Fruit fly (Drosophila melanogaster) whole organism, prepupa: ENCODE measurements around the gene NP15.6.
A peak's percentile ranks its signal among the peaks of the same experiment; 100 is the strongest.

Source experiments
- CG10631 ChIP-seq: fragments of 200-800 bp; sonication (Bioruptor generic); optimal IDR thresholded peaks from 2 replicates; lab custom pipeline; 2016; ENCODE audit warnings: missing biosample characterization, missing genetic modification characterization
- CG11294 ChIP-seq: fragments of 200-800 bp; sonication (Bioruptor generic); IDR thresholded peaks from 2 replicates; pipeline ENCODE4 v1.3.6; 2022; ENCODE audit warnings: missing biosample characterization, missing genetic modification characterization
- CG11762 ChIP-seq: fragments of 200-800 bp; sonication (Bioruptor generic); optimal IDR thresholded peaks from 3 replicates; lab custom pipeline; 2016; ENCODE audit warnings: missing biosample characterization, missing genetic modification characterization; ENCODE audit not compliant: insufficient read depth
- CG11902 ChIP-seq: fragments of 200-800 bp; sonication (Bioruptor generic); optimal IDR thresholded peaks from 3 replicates; lab custom pipeline; 2016; ENCODE audit warnings: missing biosample characterization, missing genetic modification characterization
- CG1621 ChIP-seq: fragments of 200-800 bp; sonication (Bioruptor generic); optimal IDR thresholded peaks from 3 replicates; lab custom pipeline; 2018; ENCODE audit warnings: missing biosample characterization, mild to moderate bottlenecking, missing genetic modification characterization
- CG16779 ChIP-seq: fragments of 200-800 bp; sonication (Bioruptor generic); optimal IDR thresholded peaks from 3 replicates; lab custom pipeline; 2017; ENCODE audit warnings: missing biosample characterization, mild to moderate bottlenecking, missing genetic modification characterization
- CG32006 ChIP-seq: fragments of 200-800 bp; sonication (Bioruptor generic); optimal IDR thresholded peaks from 3 replicates; lab custom pipeline; 2017; ENCODE audit warnings: missing biosample characterization, mild to moderate bottlenecking, missing genetic modification characterization
- CG34406 ChIP-seq: fragments of 200-800 bp; sonication (Bioruptor generic); optimal IDR thresholded peaks from 3 replicates; lab custom pipeline; 2016; ENCODE audit warnings: missing biosample characterization, missing genetic modification characterization
- CG4318 ChIP-seq: fragments of 200-800 bp; sonication (Bioruptor generic); optimal IDR thresholded peaks from 3 replicates; lab custom pipeline; 2017; ENCODE audit warnings: missing biosample characterization, mild to moderate bottlenecking, missing genetic modification characterization
- CG6163 ChIP-seq: fragments of 200-800 bp; sonication (Bioruptor generic); IDR thresholded peaks from 3 replicates; pipeline ENCODE4 v1.3.6; 2022; ENCODE audit warnings: missing biosample characterization, missing genetic modification characterization
- CG6792 ChIP-seq: fragments of 200-800 bp; sonication (Bioruptor generic); optimal IDR thresholded peaks from 3 replicates; lab custom pipeline; 2016; ENCODE audit warnings: missing biosample characterization, missing genetic modification characterization
- CG6808 ChIP-seq: fragments of 200-800 bp; sonication (Bioruptor generic); optimal IDR thresholded peaks from 3 replicates; lab custom pipeline; 2017; ENCODE audit warnings: missing biosample characterization, missing genetic modification characterization, mild to moderate bottlenecking, moderate library complexity, missing genetic modification reagents
- CG6854 ChIP-seq: fragments of 200-800 bp; sonication (Bioruptor generic); optimal IDR thresholded peaks from 2 replicates; lab custom pipeline; 2017; ENCODE audit warnings: missing biosample characterization, mild to moderate bottlenecking, missing genetic modification characterization
- CG7368 ChIP-seq: fragments of 200-800 bp; sonication (Bioruptor generic); optimal IDR thresholded peaks from 3 replicates; lab custom pipeline; 2016; ENCODE audit warnings: missing biosample characterization, missing genetic modification characterization
- CG8119 ChIP-seq: fragments of 200-800 bp; sonication (Bioruptor generic); IDR thresholded peaks from 3 replicates; pipeline ENCODE4 v1.3.6; 2022; ENCODE audit warnings: missing biosample characterization, missing genetic modification characterization
- CG8319 ChIP-seq: fragments of 200-800 bp; sonication (Bioruptor generic); optimal IDR thresholded peaks from 3 replicates; lab custom pipeline; 2016; ENCODE audit warnings: missing biosample characterization, missing genetic modification characterization
- CG8632 ChIP-seq: fragments of 200-800 bp; sonication (Bioruptor generic); optimal IDR thresholded peaks from 3 replicates; lab custom pipeline; 2016; ENCODE audit warnings: missing biosample characterization, missing genetic modification characterization
- Eip75B ChIP-seq: fragments of 200-800 bp; sonication (Bioruptor generic); optimal IDR thresholded peaks from 3 replicates; lab custom pipeline; 2016; ENCODE audit warnings: missing biosample characterization, missing genetic modification characterization
- Eip78C ChIP-seq: fragments of 200-800 bp; sonication (Bioruptor generic); peaks from one replicate; lab custom pipeline; 2016; ENCODE audit warnings: missing biosample characterization, missing genetic modification characterization
- Eip93F ChIP-seq: fragments of 200-800 bp; sonication (Bioruptor generic); optimal IDR thresholded peaks from 2 replicates; lab custom pipeline; 2016; ENCODE audit warnings: missing biosample characterization, mild to moderate bottlenecking, missing genetic modification characterization
- Ets21C ChIP-seq: fragments of 200-800 bp; sonication (Bioruptor generic); optimal IDR thresholded peaks from 3 replicates; lab custom pipeline; 2016; ENCODE audit warnings: missing biosample characterization, missing genetic modification characterization
- Ets96B ChIP-seq: fragments of 200-800 bp; optimal IDR thresholded peaks from 2 replicates; lab custom pipeline; 2019; ENCODE audit warnings: missing biosample characterization, mild to moderate bottlenecking, missing genetic modification characterization, moderate library complexity
- Gug ChIP-seq: fragments of 200-800 bp; sonication (Bioruptor generic); IDR thresholded peaks from 2 replicates; pipeline ENCODE4 v1.3.6; 2022; ENCODE audit warnings: missing biosample characterization, missing genetic modification characterization
- Hr38 ChIP-seq: sonication (Bioruptor generic); optimal IDR thresholded peaks from 2 replicates; lab custom pipeline; 2016; ENCODE audit warnings: missing biosample characterization, missing genetic modification characterization
- Hr39 ChIP-seq: fragments of 200-800 bp; sonication (Bioruptor generic); optimal IDR thresholded peaks from 2 replicates; lab custom pipeline; 2016; ENCODE audit warnings: missing biosample characterization, missing genetic modification characterization
- Hr4 ChIP-seq: fragments of 200-800 bp; sonication (Bioruptor generic); optimal IDR thresholded peaks from 3 replicates; lab custom pipeline; 2016; ENCODE audit warnings: missing biosample characterization, missing genetic modification characterization
- Lpt ChIP-seq: fragments of 200-800 bp; sonication (Bioruptor generic); optimal IDR thresholded peaks from 3 replicates; lab custom pipeline; 2016; ENCODE audit warnings: missing biosample characterization, missing genetic modification characterization
- Met ChIP-seq: fragments of 200-800 bp; sonication (Bioruptor generic); optimal IDR thresholded peaks from 3 replicates; lab custom pipeline; 2016; ENCODE audit warnings: missing biosample characterization, missing genetic modification characterization
- Smox ChIP-seq: fragments of 200-800 bp; sonication (Bioruptor generic); optimal IDR thresholded peaks from 3 replicates; lab custom pipeline; 2016; ENCODE audit warnings: missing biosample characterization, missing genetic modification characterization
- Sox102F ChIP-seq: fragments of 200-800 bp; sonication (Bioruptor generic); optimal IDR thresholded peaks from 2 replicates; lab custom pipeline; 2016; ENCODE audit warnings: missing biosample characterization, mild to moderate bottlenecking, missing genetic modification characterization
- achi ChIP-seq: fragments of 200-800 bp; sonication (Bioruptor generic); optimal IDR thresholded peaks from 3 replicates; lab custom pipeline; 2016; ENCODE audit warnings: missing biosample characterization, missing genetic modification characterization
- acj6 ChIP-seq: fragments of 200-800 bp; sonication (Bioruptor generic); optimal IDR thresholded peaks from 3 replicates; lab custom pipeline; 2016; ENCODE audit warnings: missing biosample characterization, missing genetic modification characterization
- cyc ChIP-seq: fragments of 200-800 bp; sonication (Bioruptor generic); optimal IDR thresholded peaks from 3 replicates; lab custom pipeline; 2016; ENCODE audit warnings: missing biosample characterization, missing genetic modification characterization
- dsx ChIP-seq: fragments of 200-800 bp; optimal IDR thresholded peaks from 3 replicates; lab custom pipeline; 2019; ENCODE audit warnings: missing biosample characterization, mild to moderate bottlenecking, missing genetic modification characterization, moderate library complexity; ENCODE audit not compliant: poor library complexity, severe bottlenecking
- eg ChIP-seq: fragments of 200-800 bp; sonication (Bioruptor generic); IDR thresholded peaks from 3 replicates; pipeline ENCODE4 v1.3.6; 2022; ENCODE audit warnings: missing biosample characterization, missing genetic modification characterization
- esn ChIP-seq: fragments of 200-800 bp; sonication (Bioruptor generic); optimal IDR thresholded peaks from 2 replicates; lab custom pipeline; 2016; ENCODE audit warnings: missing biosample characterization, mild to moderate bottlenecking, missing genetic modification characterization, moderate library complexity
- fd59A ChIP-seq: fragments of 200-800 bp; sonication (Bioruptor generic); optimal IDR thresholded peaks from 2 replicates; lab custom pipeline; 2017; ENCODE audit warnings: missing biosample characterization, mild to moderate bottlenecking, missing genetic modification characterization, missing genetic modification reagents
- fd85E ChIP-seq: fragments of 200-800 bp; sonication (Bioruptor generic); optimal IDR thresholded peaks from 3 replicates; lab custom pipeline; 2016; ENCODE audit warnings: missing biosample characterization, missing genetic modification characterization
- lz ChIP-seq: fragments of 200-800 bp; sonication (Bioruptor generic); optimal IDR thresholded peaks from 3 replicates; lab custom pipeline; 2016; ENCODE audit warnings: missing biosample characterization, missing genetic modification characterization
- net ChIP-seq: fragments of 200-800 bp; sonication (Bioruptor generic); optimal IDR thresholded peaks from 3 replicates; lab custom pipeline; 2016; ENCODE audit warnings: missing biosample characterization, missing genetic modification characterization
- pdm3 ChIP-seq: fragments of 200-800 bp; sonication (Bioruptor generic); optimal IDR thresholded peaks from 3 replicates; lab custom pipeline; 2016; ENCODE audit warnings: missing biosample characterization, missing genetic modification characterization
- salr ChIP-seq, 2 experiments: fragments of 200-800 bp; sonication (Bioruptor generic); optimal IDR thresholded peaks; 3 replicates each; lab custom pipeline; 2016 to 2018; ENCODE audit warnings: missing biosample characterization in 2 of 2, missing genetic modification characterization in 2 of 2, mild to moderate bottlenecking in 1 of 2
- spab ChIP-seq: fragments of 200-800 bp; sonication (Bioruptor generic); optimal IDR thresholded peaks from 2 replicates; lab custom pipeline; 2017; ENCODE audit warnings: missing biosample characterization, mild to moderate bottlenecking, missing genetic modification characterization, missing genetic modification reagents
- ss ChIP-seq, 2 experiments: fragments of 200-800 bp; sonication (Bioruptor generic); optimal IDR thresholded peaks; 2 replicates in 1 of 2; 3 replicates in 1 of 2; lab custom pipeline; 2017 to 2018; ENCODE audit warnings: mild to moderate bottlenecking in 2 of 2, missing biosample characterization in 2 of 2, missing genetic modification characterization in 2 of 2, moderate library complexity in 1 of 2
- topi ChIP-seq: fragments of 200-800 bp; sonication (Bioruptor generic); optimal IDR thresholded peaks from 3 replicates; lab custom pipeline; 2016; ENCODE audit warnings: missing biosample characterization, missing genetic modification characterization

NP15.6 gene

dm6 chr3R:19070222-19070949, 43.2 kb downstream of the NP15.6 start (continued):
- peak; percentile 2 for TF ChIP-seq acj6
- TF ChIP-seq Ets21C (GFP tag; lab: Kevin White, UChicago) = no peak
- peak; percentile 22 for TF ChIP-seq CG16779 (tag; lab: Kevin White, UChicago)
- no peak for TF ChIP-seq CG1621
- no peak for TF ChIP-seq Smox (GFP tag; lab: Kevin White, UChicago)
- no peak for TF ChIP-seq Gug
- peak; percentile 47 for TF ChIP-seq spab (GFP tag; lab: Kevin White, UChicago)
- peak; percentile 65 for TF ChIP-seq CG10631 (GFP tag; lab: Kevin White, UChicago)
- TF ChIP-seq CG32006 (GFP tag; lab: Kevin White, UChicago) = peak; percentile 62

DNA sequence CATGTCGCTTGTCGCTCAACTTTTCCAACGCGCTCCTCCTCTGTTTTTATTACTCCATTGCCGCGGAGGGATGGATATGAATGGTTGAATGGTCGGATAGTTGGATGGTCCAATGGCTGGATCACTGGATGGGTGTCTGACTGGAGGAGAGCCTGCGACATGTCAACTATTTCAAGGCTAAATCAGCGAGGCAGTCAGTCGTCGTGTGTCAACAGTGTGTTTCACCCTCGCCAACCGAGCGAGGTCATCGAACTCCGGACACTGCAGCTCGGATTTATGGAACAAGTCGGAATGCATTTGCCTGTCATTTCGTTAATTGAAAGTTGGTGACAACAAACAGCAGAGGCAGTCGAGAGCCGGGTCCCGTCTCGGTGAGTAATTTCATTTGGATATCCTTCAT, 44.8 kb downstream of the NP15.6 start:
- TF ChIP-seq acj6 = no peak
- no peak for TF ChIP-seq eg (GFP tag; lab: Robert Waterston, UW)
- no peak for TF ChIP-seq ss (GFP tag; optimal IDR thresholded peaks at IDR 0.05; lab: Kevin White, UChicago)
- TF ChIP-seq CG11294 (GFP tag; lab: Robert Waterston, UW) = no peak
- TF ChIP-seq Hr38 (GFP tag; lab: Kevin White, UChicago) = no peak
- no peak for TF ChIP-seq CG6808 (GFP tag; lab: Kevin White, UChicago)
- TF ChIP-seq Hr4 (GFP tag; lab: Kevin White, UChicago) = no peak
- TF ChIP-seq Met (GFP tag; lab: Kevin White, UChicago) = no peak
- no peak for TF ChIP-seq CG8319
- no peak for TF ChIP-seq CG7368
- no peak for TF ChIP-seq fd59A (GFP tag; lab: Kevin White, UChicago)

- TF ChIP-seq net (GFP tag; lab: Kevin White, UChicago) = peak; percentile 89
- TF ChIP-seq Sox102F (GFP tag; lab: Kevin White, UChicago) = peak; percentile 80
- TF ChIP-seq cyc (GFP tag; lab: Kevin White, UChicago) = peak; percentile 65
- TF ChIP-seq esn (GFP tag; lab: Kevin White, UChicago) = peak; percentile 80
- peak; percentile 92 to 95 for TF ChIP-seq ss (GFP tag; optimal IDR thresholded peaks at IDR 0.05; lab: Kevin White, UChicago)
- TF ChIP-seq pdm3 = peak; percentile 89
- TF ChIP-seq Eip75B (GFP tag; lab: Kevin White, UChicago) = peak; percentile 91
- TF ChIP-seq CG6792 (GFP tag; lab: Kevin White, UChicago) = peak; percentile 78
- no peak for TF ChIP-seq Hr38 (GFP tag; lab: Kevin White, UChicago)
- peak; percentile 91 for TF ChIP-seq Ets96B (tag; lab: Kevin White, UChicago)
- peak; percentile 39 for TF ChIP-seq CG6854 (GFP tag; lab: Kevin White, UChicago)
- TF ChIP-seq topi (GFP tag; lab: Kevin White, UChicago) = peak; percentile 79
- TF ChIP-seq salr (GFP tag; optimal IDR thresholded peaks at IDR 0.05; lab: Kevin White, UChicago) = peak; percentile 69 to 84
- TF ChIP-seq fd85E = peak; percentile 23
- peak; percentile 99 for TF ChIP-seq Eip78C
- peak; percentile 85 for TF ChIP-seq CG11762
- TF ChIP-seq CG6163 (GFP tag; lab: Robert Waterston, UW) = peak; percentile 91
- no peak for TF ChIP-seq Eip93F (GFP tag; lab: Kevin White, UChicago)
- TF ChIP-seq Hr4 (GFP tag; lab: Kevin White, UChicago) = peak; percentile 90
- peak; percentile 85 for TF ChIP-seq CG16779 (tag; lab: Kevin White, UChicago)
- TF ChIP-seq acj6 = peak; percentile 90
- TF ChIP-seq CG34406 (GFP tag; lab: Kevin White, UChicago) = peak; percentile 84
- TF ChIP-seq eg (GFP tag; lab: Robert Waterston, UW) = peak; percentile 91
- peak; percentile 94 for TF ChIP-seq dsx (GFP tag; lab: Kevin White, UChicago)
- TF ChIP-seq lz = peak; percentile 78
- peak; percentile 92 for TF ChIP-seq spab (GFP tag; lab: Kevin White, UChicago)
- TF ChIP-seq CG11294 (GFP tag; lab: Robert Waterston, UW) = peak; percentile 89
- peak; percentile 93 for TF ChIP-seq CG32006 (GFP tag; lab: Kevin White, UChicago)
- TF ChIP-seq CG8632 (GFP tag; lab: Kevin White, UChicago) = peak; percentile 86
- TF ChIP-seq CG4318 = peak; percentile 84
- peak; percentile 69 for TF ChIP-seq CG11902 (GFP tag; lab: Kevin White, UChicago)
- peak; percentile 90 for TF ChIP-seq achi (GFP tag; lab: Kevin White, UChicago)
- TF ChIP-seq Hr39 = peak; percentile 64
- peak; percentile 94 for TF ChIP-seq CG8119
- TF ChIP-seq Gug = peak; percentile 86
- peak; percentile 84 for TF ChIP-seq Lpt (GFP tag; lab: Kevin White, UChicago)
- TF ChIP-seq CG7368 = peak; percentile 74
- TF ChIP-seq CG1621 = peak; percentile 88
- TF ChIP-seq CG8319 = peak; percentile 62
Measured at dm6 chr3R:19073002-19073401, 45.8 kb downstream of the NP15.6 start.
